Worm (Caenorhabditis elegans): Measurements from ENCODE around the gene Y39D8A.1.
A peak's percentile ranks its signal among the peaks of the same experiment; 100 is the strongest.

The Y39D8A.1 gene

ce11 chrV:453569-453968 is 35.0 kb downstream of the Y39D8A.1 start, which contains the start of gene nhr-98:
TSS of gene nhr-98 (plus strand) at chrV:453869.
- TF ChIP-seq unc-30 (tag; optimal IDR thresholded peaks at IDR 0.05): no peak
- no peak for TF ChIP-seq aha-1 (tag; optimal IDR thresholded peaks at IDR 0.05)
- TF ChIP-seq ztf-4 (tag; optimal IDR thresholded peaks at IDR 0.05): no peak
- no peak for TF ChIP-seq ces-1 (GFP tag; optimal IDR thresholded peaks at IDR 0.05)
- TF ChIP-seq zip-4 (GFP tag; optimal IDR thresholded peaks at IDR 0.05): no peak
- TF ChIP-seq mef-2 (tag; optimal IDR thresholded peaks at IDR 0.05): no peak
- TF ChIP-seq nhr-47 (tag; optimal IDR thresholded peaks at IDR 0.05): no peak
- TF ChIP-seq fkh-4 (tag; optimal IDR thresholded peaks at IDR 0.05; ENCODE audit: borderline replicate concordance): no peak
- TF ChIP-seq ceh-8 (GFP tag; optimal IDR thresholded peaks at IDR 0.05): no peak
- no peak for TF ChIP-seq zag-1 (tag; optimal IDR thresholded peaks at IDR 0.05)
- no peak for TF ChIP-seq irx-1 (tag; optimal IDR thresholded peaks at IDR 0.05)
- no peak for TF ChIP-seq elt-2 (tag; optimal IDR thresholded peaks at IDR 0.05)
- TF ChIP-seq unc-86 (tag; optimal IDR thresholded peaks at IDR 0.05): no peak
- TF ChIP-seq lin-14 (GFP tag; optimal IDR thresholded peaks at IDR 0.05): no peak
- TF ChIP-seq hpl-2 (GFP tag; optimal IDR thresholded peaks at IDR 0.05): no peak

- TF ChIP-seq ceh-8 (GFP tag; optimal IDR thresholded peaks at IDR 0.05): no peak
- TF ChIP-seq nhr-28 (tag; optimal IDR thresholded peaks at IDR 0.05): no peak
- TF ChIP-seq lin-14 (GFP tag; optimal IDR thresholded peaks at IDR 0.05): no peak
- no peak for TF ChIP-seq C34B4.2 (tag; optimal IDR thresholded peaks at IDR 0.05)
- TF ChIP-seq nhr-90 (tag; optimal IDR thresholded peaks at IDR 0.05; ENCODE audit: poor library complexity): no peak
- no peak for TF ChIP-seq C16A3.4 (tag; optimal IDR thresholded peaks at IDR 0.05)
- no peak for TF ChIP-seq nhr-20 (tag; optimal IDR thresholded peaks at IDR 0.05)
- TF ChIP-seq ceh-63 (GFP tag; optimal IDR thresholded peaks at IDR 0.05): no peak
- TF ChIP-seq ces-1 (GFP tag; optimal IDR thresholded peaks at IDR 0.05): no peak
- TF ChIP-seq nhr-85 (tag): no peak
- no peak for TF ChIP-seq rnt-1 (tag; optimal IDR thresholded peaks at IDR 0.05)
- no peak for TF ChIP-seq C04F5.9 (tag; optimal IDR thresholded peaks at IDR 0.05)
- TF ChIP-seq mep-1 (tag; optimal IDR thresholded peaks at IDR 0.05): no peak
- no peak for TF ChIP-seq snu-23 (GFP tag; optimal IDR thresholded peaks at IDR 0.05)
- TF ChIP-seq ceh-88 (GFP tag; IDR thresholded peaks at IDR 0.05): no peak
- no peak for TF ChIP-seq nhr-47 (tag; optimal IDR thresholded peaks at IDR 0.05)
- no peak for TF ChIP-seq unc-98 (GFP tag; IDR thresholded peaks at IDR 0.05)
- no peak for TF ChIP-seq lin-39 (tag; optimal IDR thresholded peaks at IDR 0.05)
Measured at ce11 chrV:457839-458238, 39.3 kb downstream of the Y39D8A.1 start.

ce11 chrV:459464-459863 is 40.9 kb downstream of the Y39D8A.1 start, which contains the start of gene nhr-203:
TSS of gene nhr-203 (plus strand) at chrV:459795.
- TF ChIP-seq pqm-1 (tag; optimal IDR thresholded peaks at IDR 0.05) (no peak), lir-3 (tag; optimal IDR thresholded peaks at IDR 0.05; ENCODE audit: poor library complexity) (no peak), lin-35 (GFP tag; optimal IDR thresholded peaks at IDR 0.05) (peak in 1 of 2 experiments; percentile 39), nhr-90 (tag; optimal IDR thresholded peaks at IDR 0.05; ENCODE audit: poor library complexity) (peak; percentile 4), lin-39 (tag; optimal IDR thresholded peaks at IDR 0.05) (no peak), snu-23 (GFP tag; optimal IDR thresholded peaks at IDR 0.05) (no peak), blmp-1 (tag; optimal IDR thresholded peaks at IDR 0.05) (no peak), isw-1 (GFP tag; IDR thresholded peaks at IDR 0.05) (no peak), jun-1 (tag; optimal IDR thresholded peaks at IDR 0.05) (no peak), pax-3 (tag; optimal IDR thresholded peaks at IDR 0.05) (no peak), fkh-10 (GFP tag; optimal IDR thresholded peaks at IDR 0.05) (no peak), hlh-4 (tag; optimal IDR thresholded peaks at IDR 0.05) (no peak), elt-2 (tag; optimal IDR thresholded peaks at IDR 0.05) (peak; percentile 83), ceh-63 (GFP tag; optimal IDR thresholded peaks at IDR 0.05) (no peak), skn-1 (tag; optimal IDR thresholded peaks at IDR 0.05) (no peak), sox-4 (tag; optimal IDR thresholded peaks at IDR 0.05) (no peak), zag-1 (tag; optimal IDR thresholded peaks at IDR 0.05) (no peak), unc-30 (tag; optimal IDR thresholded peaks at IDR 0.05) (no peak), mef-2 (tag; optimal IDR thresholded peaks at IDR 0.05) (no peak), unc-86 (tag; optimal IDR thresholded peaks at IDR 0.05) (no peak), dpl-1 (GFP tag; optimal IDR thresholded peaks at IDR 0.05) (no peak), mep-1 (tag; optimal IDR thresholded peaks at IDR 0.05) (no peak), nhr-20 (tag; optimal IDR thresholded peaks at IDR 0.05) (peak; percentile 48), nhr-71 (tag; optimal IDR thresholded peaks at IDR 0.05) (peak; percentile 43)

All from whole organism, L1 larva.